Worm (Caenorhabditis elegans): ENCODE results near the gene srx-42.

DNA sequence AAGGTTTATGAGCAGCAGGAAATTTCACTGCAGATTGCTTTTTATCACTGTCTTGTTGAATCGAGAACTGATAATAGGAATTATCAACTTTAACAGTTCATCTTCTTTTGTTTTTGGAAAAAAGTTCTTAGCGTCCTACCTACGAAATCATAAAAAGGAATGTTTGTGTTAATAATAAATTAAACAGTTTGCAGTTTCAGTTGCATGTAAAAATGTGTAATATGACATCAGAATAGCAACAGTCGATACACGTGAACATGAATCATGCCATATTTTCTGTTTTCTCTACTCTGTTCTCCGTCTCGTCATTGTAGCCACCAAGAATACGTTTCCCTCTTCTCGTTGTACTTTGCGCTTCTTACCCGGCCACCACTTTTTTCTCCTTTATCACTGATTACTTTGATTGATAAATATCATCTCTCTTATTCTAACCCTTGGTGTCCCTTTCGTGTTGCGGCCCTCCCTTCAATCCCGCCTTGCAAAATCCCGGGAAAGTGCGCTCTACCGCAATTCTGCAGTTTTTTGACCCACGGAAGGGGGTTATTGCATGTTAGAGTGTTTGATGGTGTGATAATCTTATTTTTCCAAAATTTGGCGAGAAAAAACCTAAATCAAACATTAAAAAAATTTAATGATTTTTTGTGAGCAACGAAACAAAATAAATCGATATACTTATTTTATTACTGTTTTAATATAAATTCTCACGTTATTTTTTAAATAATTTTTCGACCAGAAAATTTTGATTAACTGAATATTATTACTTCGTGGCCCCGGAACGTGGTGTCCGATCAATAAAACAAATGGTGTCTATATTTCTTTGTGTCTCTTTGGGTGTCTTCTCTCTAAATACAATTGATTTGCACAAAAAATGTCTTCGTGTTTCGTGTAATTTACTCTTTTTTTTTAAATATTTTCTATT is 28.1 kb upstream of the srx-42 start, which contains the start of gene sptl-3:
- TF ChIP-seq zag-1 (tag; optimal IDR thresholded peaks at IDR 0.05) = no peak
- TF ChIP-seq lin-15B (tag; optimal IDR thresholded peaks at IDR 0.05) = no peak
- no peak for TF ChIP-seq nhr-76 (tag; optimal IDR thresholded peaks at IDR 0.05)
- no peak for TF ChIP-seq unc-62 (GFP tag; optimal IDR thresholded peaks at IDR 0.05)
- TF ChIP-seq elt-2 (tag; optimal IDR thresholded peaks at IDR 0.05) = peak; percentile 77
- no peak for TF ChIP-seq lin-39 (tag; optimal IDR thresholded peaks at IDR 0.05)
- TF ChIP-seq dsc-1 (tag; optimal IDR thresholded peaks at IDR 0.05) = no peak
- TF ChIP-seq blmp-1 (tag; optimal IDR thresholded peaks at IDR 0.05) = peak; percentile 83
- TF ChIP-seq rnt-1 (tag; optimal IDR thresholded peaks at IDR 0.05) = peak; percentile 43

Measured in whole organism, L1 larva.